Worm (Caenorhabditis elegans): Measurements from ENCODE around the gene plr-1.

plr-1 gene

ce11 chrIII:11500647-11501046, 44.0 kb downstream of the plr-1 start, which contains the start of gene nars-2:
nars-2 (minus strand) TSS chrIII:11500747.
- TF ChIP-seq nhr-11 (tag; optimal IDR thresholded peaks at IDR 0.05) (no peak), nhr-25 (tag; optimal IDR thresholded peaks at IDR 0.05; ENCODE audit: borderline replicate concordance, insufficient read depth) (no peak), ztf-7 (tag; optimal IDR thresholded peaks at IDR 0.05) (no peak), ceh-82 (tag; optimal IDR thresholded peaks at IDR 0.05) (no peak), lin-38 (GFP tag; IDR thresholded peaks at IDR 0.05) (no peak), ceh-28 (tag; optimal IDR thresholded peaks at IDR 0.05) (no peak), ZK337.2 (GFP tag; IDR thresholded peaks at IDR 0.05) (no peak), fos-1 (tag; optimal IDR thresholded peaks at IDR 0.05) (no peak), F44E2.7 (GFP tag; IDR thresholded peaks at IDR 0.05) (no peak), snpc-4 (tag; optimal IDR thresholded peaks at IDR 0.05) (no peak)

ce11 chrIII:11502753-11503152, 46.1 kb downstream of the plr-1 start, which contains the start of gene tin-10:
tin-10 (minus strand) TSS chrIII:11502853.
- no peak for TF ChIP-seq gei-8 (GFP tag; optimal IDR thresholded peaks at IDR 0.05)
- no peak for TF ChIP-seq unc-130 (GFP tag; optimal IDR thresholded peaks at IDR 0.05)
- TF ChIP-seq T20F7.1 (GFP tag; optimal IDR thresholded peaks at IDR 0.05) = no peak
- no peak for TF ChIP-seq F37D6.2 (tag; optimal IDR thresholded peaks at IDR 0.05)
- no peak for TF ChIP-seq rbr-2 (tag; optimal IDR thresholded peaks at IDR 0.05)
- no peak for TF ChIP-seq daf-16 (GFP tag; optimal IDR thresholded peaks at IDR 0.05)
- TF ChIP-seq daf-16 (tag; optimal IDR thresholded peaks at IDR 0.05) = no peak
- TF ChIP-seq spr-3 (GFP tag; optimal IDR thresholded peaks at IDR 0.05) = no peak
- TF ChIP-seq daf-12 (tag; optimal IDR thresholded peaks at IDR 0.05) = no peak
- TF ChIP-seq nhr-42 (GFP tag; IDR thresholded peaks at IDR 0.05) = no peak
- TF ChIP-seq attf-4 (tag; optimal IDR thresholded peaks at IDR 0.05) = no peak
- no peak for TF ChIP-seq zip-2 (tag; optimal IDR thresholded peaks at IDR 0.05)

- TF ChIP-seq aly-2 (tag; optimal IDR thresholded peaks at IDR 0.05) (no peak), mes-2 (tag; optimal IDR thresholded peaks at IDR 0.05; ENCODE audit: poor library complexity, severe bottlenecking) (peak; percentile 63), unc-130 (GFP tag; optimal IDR thresholded peaks at IDR 0.05) (peak; percentile 4), lin-38 (GFP tag; IDR thresholded peaks at IDR 0.05) (peak; percentile 87), daf-8 (GFP tag; IDR thresholded peaks at IDR 0.05) (no peak), lsy-2 (tag; optimal IDR thresholded peaks at IDR 0.05) (peak in 1 of 2 experiments; percentile 36)
Observed at ce11 chrIII:11505213-11505612, 48.5 kb downstream of the plr-1 start, which contains the start of the genes Y66D12A.21 and spe-6. Y66D12A.21 (minus strand) TSS chrIII:11505302. spe-6 (plus strand) TSS chrIII:11505488.

- TF ChIP-seq aha-1 (tag) (peak; percentile 65), madf-5 (GFP tag; IDR thresholded peaks at IDR 0.05) (0 out of 4 replicates have a peak, but pooled peaks of 1 of the 2 experiments have one; percentile 8), sdz-12 (GFP tag; optimal IDR thresholded peaks at IDR 0.05) (no peak)
Observed at ce11 chrIII:11505621-11506020, 48.9 kb downstream of the plr-1 start.

- no peak for TF ChIP-seq fos-1 (tag; optimal IDR thresholded peaks at IDR 0.05)
- TF ChIP-seq nhr-41 (GFP tag; IDR thresholded peaks at IDR 0.05) = no peak
- no peak for TF ChIP-seq hlh-30 (tag; optimal IDR thresholded peaks at IDR 0.05; ENCODE audit: insufficient read depth)
- TF ChIP-seq ceh-20 (GFP tag; IDR thresholded peaks at IDR 0.05) = no peak
- no peak for TF ChIP-seq nhr-77 (tag; optimal IDR thresholded peaks at IDR 0.05)
- no peak for TF ChIP-seq nhr-28 (tag; optimal IDR thresholded peaks at IDR 0.05)
- peak; percentile 52 for TF ChIP-seq R02D3.7 (tag; optimal IDR thresholded peaks at IDR 0.05)
- no peak for TF ChIP-seq nhr-11 (tag; optimal IDR thresholded peaks at IDR 0.05)
- no peak for TF ChIP-seq nhr-42 (GFP tag; IDR thresholded peaks at IDR 0.05)
- peak; percentile 48 for TF ChIP-seq lin-38 (GFP tag; IDR thresholded peaks at IDR 0.05)
- TF ChIP-seq aly-2 (tag; optimal IDR thresholded peaks at IDR 0.05) = no peak
- TF ChIP-seq egl-43 (GFP tag; IDR thresholded peaks at IDR 0.05) = no peak
- no peak for TF ChIP-seq spr-1 (tag; optimal IDR thresholded peaks at IDR 0.05)
- TF ChIP-seq F10B5.3 (tag; optimal IDR thresholded peaks at IDR 0.05) = no peak
- no peak for TF ChIP-seq ztf-11 (tag; optimal IDR thresholded peaks at IDR 0.05)
- no peak for TF ChIP-seq mdt-29 (GFP tag; IDR thresholded peaks at IDR 0.05)
- no peak for TF ChIP-seq arid-1 (GFP tag; conservative IDR thresholded peaks at IDR 0.05)
Observed at ce11 chrIII:11508816-11509215, 52.1 kb downstream of the plr-1 start, which contains the start of gene Y66D12A.19. Y66D12A.19 (plus strand) TSS chrIII:11509081.
